Worm (Caenorhabditis elegans) whole organism, dauer: ENCODE results near the gene pqn-42.

Experiments used
- unc-62 ChIP-seq: sonication (generic microtip); optimal IDR thresholded peaks from 2 replicates; lab custom pipeline; 2017; ENCODE audit warnings: missing biosample characterization, missing genetic modification reagents, missing genetic modification characterization

pqn-42 gene

ce11 chrII:2458881-2459280 is at the start of gene pqn-42:
Gene pqn-42, minus strand, starts transcription at chrII:2458981.
- TF ChIP-seq unc-62 (GFP tag; lab: Kevin White, UChicago), result no peak

- no peak for TF ChIP-seq unc-62 (GFP tag; lab: Kevin White, UChicago)
These were observed 45.7 kb upstream of the pqn-42 start, which contains the start of gene gbas-1 for ce11 chrII:2504431-2504928. Gene gbas-1, plus strand, starts transcription at chrII:2504878.

ce11 chrII:2503703-2504430 is 45.1 kb upstream of the pqn-42 start:
- TF ChIP-seq unc-62 (GFP tag; lab: Kevin White, UChicago), result no peak

ce11 chrII:2488386-2488785 is 29.6 kb upstream of the pqn-42 start, which contains the start of gene F53G2.1:
Gene F53G2.1, plus strand, starts transcription at chrII:2488686.
- TF ChIP-seq unc-62 (GFP tag; lab: Kevin White, UChicago), result no peak

- TF ChIP-seq unc-62 (GFP tag; lab: Kevin White, UChicago), result no peak
These were observed 24.7 kb upstream of the pqn-42 start, which contains the start of gene F53G2.13 for ce11 chrII:2483507-2483906. Gene F53G2.13, plus strand, starts transcription at chrII:2483807.

- TF ChIP-seq unc-62 (GFP tag; lab: Kevin White, UChicago), result no peak
These were observed 22.8 kb upstream of the pqn-42 start, which contains the start of gene F53G2.2 for ce11 chrII:2481621-2482020. Gene F53G2.2, plus strand, starts transcription at chrII:2481921.

ce11 chrII:2480099-2480498 is 21.3 kb upstream of the pqn-42 start, which contains the start of gene F53G2.3:
Gene F53G2.3, plus strand, starts transcription at chrII:2480399.
- TF ChIP-seq unc-62 (GFP tag; lab: Kevin White, UChicago), result no peak

- no peak for TF ChIP-seq unc-62 (GFP tag; lab: Kevin White, UChicago)
These were observed 20.3 kb upstream of the pqn-42 start, which contains the start of gene F53G2.12 for ce11 chrII:2479047-2479446. Gene F53G2.12, minus strand, starts transcription at chrII:2479090.

- no peak for TF ChIP-seq unc-62 (GFP tag; lab: Kevin White, UChicago)
These were observed 19.8 kb upstream of the pqn-42 start, which contains the start of gene mnat-1 for ce11 chrII:2478543-2478942. Gene mnat-1, minus strand, starts transcription at chrII:2478643.

- no peak for TF ChIP-seq unc-62 (GFP tag; lab: Kevin White, UChicago)
These were observed 14.5 kb upstream of the pqn-42 start, which contains the start of gene tsr-1 for ce11 chrII:2473270-2473669. Gene tsr-1, minus strand, starts transcription at chrII:2473370.

ce11 chrII:2468885-2469284 is 10.1 kb upstream of the pqn-42 start:
- no peak for TF ChIP-seq unc-62 (GFP tag; lab: Kevin White, UChicago)

ce11 chrII:2456973-2457372 is 1.8 kb downstream of the pqn-42 start:
- no peak for TF ChIP-seq unc-62 (GFP tag; lab: Kevin White, UChicago)

ce11 chrII:2455931-2456576 is 2.7 kb downstream of the pqn-42 start:
- TF ChIP-seq unc-62 (GFP tag; lab: Kevin White, UChicago), result no peak

ce11 chrII:2454822-2455221 is 4.0 kb downstream of the pqn-42 start:
- TF ChIP-seq unc-62 (GFP tag; lab: Kevin White, UChicago), result no peak

- TF ChIP-seq unc-62 (GFP tag; lab: Kevin White, UChicago), result no peak
These were observed 6.3 kb downstream of the pqn-42 start for ce11 chrII:2452492-2452891.

- no peak for TF ChIP-seq unc-62 (GFP tag; lab: Kevin White, UChicago)
These were observed 7.8 kb downstream of the pqn-42 start for ce11 chrII:2450990-2451389.
